Fruit fly (Drosophila melanogaster) whole organism, adult: ENCODE results near the gene Vps45.

ENCODE experiments used
- CG11617 ChIP-seq: fragments of 200-800 bp; sonication (Bioruptor generic); optimal IDR thresholded peaks from 2 replicates; lab custom pipeline; 2017; ENCODE audit warnings: mild to moderate bottlenecking, missing biosample characterization, missing genetic modification reagents, missing genetic modification characterization
- CG12768 ChIP-seq: fragments of 200-800 bp; sonication (Bioruptor generic); optimal IDR thresholded peaks from 2 replicates; lab custom pipeline; 2017; ENCODE audit warnings: missing biosample characterization, missing genetic modification characterization, mild to moderate bottlenecking, moderate library complexity, missing genetic modification reagents
- CG14711 ChIP-seq: fragments of 200-800 bp; sonication (Bioruptor generic); optimal IDR thresholded peaks from 2 replicates; lab custom pipeline; 2018; ENCODE audit warnings: missing biosample characterization, mild to moderate bottlenecking, missing genetic modification characterization, moderate library complexity
- CG1620 ChIP-seq: fragments of 200-800 bp; sonication (Bioruptor generic); optimal IDR thresholded peaks from 2 replicates; lab custom pipeline; 2016; ENCODE audit warnings: missing biosample characterization, missing genetic modification characterization
- CG33017 ChIP-seq: fragments of 200-800 bp; sonication (Bioruptor generic); optimal IDR thresholded peaks from 2 replicates; lab custom pipeline; 2018; ENCODE audit warnings: missing biosample characterization, mild to moderate bottlenecking, missing genetic modification characterization, moderate library complexity
- CG5204 ChIP-seq: fragments of 200-800 bp; sonication (Bioruptor generic); optimal IDR thresholded peaks from 2 replicates; lab custom pipeline; 2016; ENCODE audit warnings: missing biosample characterization, missing genetic modification characterization
- CG7045 ChIP-seq: fragments of 200-800 bp; sonication (Bioruptor generic); optimal IDR thresholded peaks from 2 replicates; lab custom pipeline; 2017; ENCODE audit warnings: missing biosample characterization, mild to moderate bottlenecking, missing genetic modification characterization
- CG7101 ChIP-seq: fragments of 200-800 bp; sonication (Bioruptor generic); optimal IDR thresholded peaks from 2 replicates; lab custom pipeline; 2018; ENCODE audit warnings: missing biosample characterization, mild to moderate bottlenecking, missing genetic modification characterization, moderate library complexity
- Clk ChIP-seq: fragments of 200-800 bp; sonication (Bioruptor generic); optimal IDR thresholded peaks from 2 replicates; lab custom pipeline; 2017; ENCODE audit warnings: missing biosample characterization, missing genetic modification characterization
- Crg-1 ChIP-seq: fragments of 200-800 bp; sonication (Bioruptor generic); optimal IDR thresholded peaks from 2 replicates; lab custom pipeline; 2016; ENCODE audit warnings: missing biosample characterization, missing genetic modification characterization
- Hr96 ChIP-seq: fragments of 200-800 bp; sonication (Bioruptor generic); optimal IDR thresholded peaks from 2 replicates; lab custom pipeline; 2016; ENCODE audit warnings: missing biosample characterization, missing genetic modification characterization
- Mnt ChIP-seq: fragments of 200-800 bp; sonication (Bioruptor generic); optimal IDR thresholded peaks from 2 replicates; lab custom pipeline; 2016; ENCODE audit warnings: missing biosample characterization, mild to moderate bottlenecking, missing genetic modification characterization
- bab1 ChIP-seq: fragments of 200-800 bp; sonication (Bioruptor generic); optimal IDR thresholded peaks from 3 replicates; lab custom pipeline; 2019; ENCODE audit warnings: missing biosample characterization, mild to moderate bottlenecking, missing genetic modification characterization, moderate library complexity
- cic ChIP-seq: fragments of 200-800 bp; sonication (Bioruptor generic); optimal IDR thresholded peaks from 2 replicates; lab custom pipeline; 2017; ENCODE audit warnings: missing biosample characterization, mild to moderate bottlenecking, missing genetic modification characterization, moderate library complexity
- cnc ChIP-seq, 2 experiments: fragments of >200 bp; optimal IDR thresholded peaks; 2 replicates each; lab custom pipeline; 2017
- kay ChIP-seq: fragments of 200-800 bp; sonication (Bioruptor generic); peaks from one replicate; lab custom pipeline; 2016; ENCODE audit warnings: missing biosample characterization, missing genetic modification characterization, borderline replicate concordance
- ovo ChIP-seq: fragments of 200-800 bp; sonication (Bioruptor generic); optimal IDR thresholded peaks from 2 replicates; lab custom pipeline; 2016; ENCODE audit warnings: missing biosample characterization, missing genetic modification characterization
- pad ChIP-seq: fragments of 200-800 bp; sonication (Bioruptor generic); optimal IDR thresholded peaks from 3 replicates; lab custom pipeline; 2017; ENCODE audit warnings: missing biosample characterization, missing genetic modification characterization, mild to moderate bottlenecking, moderate library complexity, missing genetic modification reagents
- tj ChIP-seq: fragments of 200-800 bp; sonication (Bioruptor generic); optimal IDR thresholded peaks from 3 replicates; lab custom pipeline; 2017; ENCODE audit warnings: missing biosample characterization, mild to moderate bottlenecking, missing genetic modification characterization, moderate library complexity
- toe ChIP-seq: fragments of 200-800 bp; sonication (Bioruptor generic); optimal IDR thresholded peaks from 2 replicates; lab custom pipeline; 2016; ENCODE audit warnings: missing biosample characterization, missing genetic modification characterization

The Vps45 gene

dm6 chr3R:9551659-9552435 is 11.9 kb upstream of the Vps45 start, which contains the start of the genes mura and RnpS1:
Gene mura (minus strand): TSS chr3R:9551806.
Gene RnpS1 (plus strand): TSS chr3R:9552034.
- TF ChIP-seq bab1, result peak; percentile 20
- peak; percentile 53 for TF ChIP-seq cic (GFP tag; lab: Kevin White, UChicago)
- TF ChIP-seq Mnt, result peak; percentile 8
- TF ChIP-seq CG12768, result no peak
- no peak for TF ChIP-seq toe

dm6 chr3R:9555334-9555974 is 8.3 kb upstream of the Vps45 start, which contains the start of the genes CG9386 and BckdhA:
Gene CG9386 (minus strand): TSS chr3R:9555408.
Gene BckdhA (plus strand): TSS chr3R:9555785.
- TF ChIP-seq CG7045 (GFP tag; lab: Kevin White, UChicago), result peak; percentile 5
- TF ChIP-seq Mnt, result peak; percentile 80
- peak; percentile 30 for TF ChIP-seq CG7101
- no peak for TF ChIP-seq Hr96 (GFP tag; lab: Kevin White, UChicago)
- TF ChIP-seq Clk (GFP tag; lab: Kevin White, UChicago), result no peak
- TF ChIP-seq pad (GFP tag; lab: Kevin White, UChicago), result peak; percentile 42
- peak; percentile 10 for TF ChIP-seq CG14711 (tag; lab: Kevin White, UChicago)
- no peak for TF ChIP-seq cnc (optimal IDR thresholded peaks at IDR 0.05; lab: Kevin White, UChicago)
- peak; percentile 33 for TF ChIP-seq cic (GFP tag; lab: Kevin White, UChicago)
- TF ChIP-seq Crg-1 (GFP tag; lab: Kevin White, UChicago), result peak; percentile 41
- peak; percentile 46 for TF ChIP-seq tj (GFP tag; lab: Kevin White, UChicago)
- TF ChIP-seq CG1620 (GFP tag; lab: Kevin White, UChicago), result peak; percentile 72
- peak; percentile 67 for TF ChIP-seq CG11617 (GFP tag; lab: Kevin White, UChicago)
- TF ChIP-seq kay, result no peak
- TF ChIP-seq ovo, result peak; percentile 1
- peak; percentile 35 for TF ChIP-seq bab1
- TF ChIP-seq CG12768, result no peak

DNA sequence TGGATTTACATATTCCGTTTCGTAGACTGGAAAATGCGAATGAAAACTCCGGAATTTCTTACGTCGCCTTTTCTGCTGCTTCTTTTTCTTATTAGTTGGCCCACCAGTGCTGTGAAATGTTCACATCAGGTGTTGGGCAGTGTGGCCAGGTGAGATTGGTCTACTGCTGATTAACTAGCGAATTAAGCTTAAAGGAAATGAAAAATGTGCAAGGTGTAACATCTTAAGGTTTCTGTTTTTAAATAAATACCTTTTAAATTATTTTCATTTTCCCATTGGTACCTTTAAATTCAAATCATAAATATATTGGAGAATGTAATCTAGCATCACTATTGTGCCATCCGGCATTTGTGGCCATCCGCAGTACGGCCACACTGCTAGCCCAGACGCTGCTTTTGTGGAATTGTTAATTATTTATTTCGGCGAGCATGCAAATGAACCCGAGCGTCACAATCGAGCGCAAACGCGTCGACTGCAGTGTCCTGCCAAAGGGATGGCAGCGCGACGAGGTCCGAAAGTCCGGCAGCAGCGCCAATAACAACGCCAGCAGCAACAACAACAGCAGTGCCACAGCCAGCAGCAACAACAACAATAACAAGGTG is 4.2 kb upstream of the Vps45 start, which contains the start of the genes AP-1mu and MBD-like:
AP-1mu (minus strand) TSS at position 113 of the 602 bp plus-strand sequence.
MBD-like (plus strand) TSS at position 348 of the 602 bp plus-strand sequence.
- TF ChIP-seq CG12768, result peak; percentile 74
- peak; percentile 25 for TF ChIP-seq Clk (GFP tag; lab: Kevin White, UChicago)
- TF ChIP-seq cnc (optimal IDR thresholded peaks at IDR 0.05; lab: Kevin White, UChicago), result no peak
- TF ChIP-seq CG5204 (GFP tag; lab: Kevin White, UChicago), result no peak
- TF ChIP-seq CG7045 (GFP tag; lab: Kevin White, UChicago), result peak; percentile 61
- TF ChIP-seq toe, result no peak
- no peak for TF ChIP-seq Hr96 (GFP tag; lab: Kevin White, UChicago)
- peak; percentile 91 for TF ChIP-seq CG1620 (GFP tag; lab: Kevin White, UChicago)
- peak; percentile 71 for TF ChIP-seq pad (GFP tag; lab: Kevin White, UChicago)
- TF ChIP-seq bab1, result peak; percentile 75
- TF ChIP-seq CG11617 (GFP tag; lab: Kevin White, UChicago), result peak; percentile 83
- TF ChIP-seq CG33017 (tag; lab: Kevin White, UChicago), result peak; percentile 50
- no peak for TF ChIP-seq kay
- TF ChIP-seq Mnt, result peak; percentile 74
- peak; percentile 86 for TF ChIP-seq Crg-1 (GFP tag; lab: Kevin White, UChicago)
- TF ChIP-seq tj (GFP tag; lab: Kevin White, UChicago), result peak; percentile 58
- TF ChIP-seq CG7101, result peak; percentile 78
- TF ChIP-seq ovo, result peak; percentile 44
- peak; percentile 41 for TF ChIP-seq cic (GFP tag; lab: Kevin White, UChicago)
- TF ChIP-seq CG14711 (tag; lab: Kevin White, UChicago), result peak; percentile 60

- TF ChIP-seq ovo (no peak), toe (no peak), cnc (optimal IDR thresholded peaks at IDR 0.05; lab: Kevin White, UChicago) (no peak)
These were observed 2.6 kb upstream of the Vps45 start for dm6 chr3R:9561121-9561520.

- TF ChIP-seq CG11617 (GFP tag; lab: Kevin White, UChicago), result no peak
- TF ChIP-seq tj (GFP tag; lab: Kevin White, UChicago), result no peak
- no peak for TF ChIP-seq CG12768
- no peak for TF ChIP-seq bab1
- no peak for TF ChIP-seq pad (GFP tag; lab: Kevin White, UChicago)
- no peak for TF ChIP-seq kay
- no peak for TF ChIP-seq Clk (GFP tag; lab: Kevin White, UChicago)
- no peak for TF ChIP-seq CG14711 (tag; lab: Kevin White, UChicago)
- no peak for TF ChIP-seq CG7045 (GFP tag; lab: Kevin White, UChicago)
- no peak for TF ChIP-seq Mnt
- no peak for TF ChIP-seq toe
- TF ChIP-seq ovo, result no peak
- TF ChIP-seq Hr96 (GFP tag; lab: Kevin White, UChicago), result no peak
- TF ChIP-seq cic (GFP tag; lab: Kevin White, UChicago), result no peak
- TF ChIP-seq CG7101, result no peak
These were observed 2.2 kb downstream of the Vps45 start, which contains the start of gene CG16789 for dm6 chr3R:9565895-9566294. Gene CG16789 (plus strand): TSS chr3R:9566195.

- TF ChIP-seq CG5204 (GFP tag; lab: Kevin White, UChicago) (no peak), Hr96 (GFP tag; lab: Kevin White, UChicago) (no peak), Crg-1 (GFP tag; lab: Kevin White, UChicago) (no peak), CG12768 (no peak), ovo (no peak), CG7045 (GFP tag; lab: Kevin White, UChicago) (no peak), toe (no peak)
These were observed 6.4 kb downstream of the Vps45 start, which contains the start of gene CG16790 for dm6 chr3R:9570114-9570513. Gene CG16790 (minus strand): TSS chr3R:9570214.
